Worm (Caenorhabditis elegans) whole organism, mixed stage, embryonic: Measurements from ENCODE around the gene sec-6.

Experiments used
- M03D4.4 ChIP-seq: sonication (generic microtip); optimal IDR thresholded peaks from 2 replicates; lab custom pipeline; 2017; ENCODE audit warnings: mild to moderate bottlenecking, missing genetic modification characterization, missing compliant biosample characterization
- bed-3 ChIP-seq: fragments of 200-800 bp; sonication (Bioruptor generic); optimal IDR thresholded peaks from 3 replicates; lab custom pipeline; 2018; ENCODE audit warnings: mild to moderate bottlenecking, missing genetic modification characterization, moderate library complexity, missing compliant biosample characterization
- blmp-1 ChIP-seq: fragments of 150-350 bp; optimal IDR thresholded peaks from 2 replicates; lab custom pipeline; 2014; ENCODE audit warnings: missing biosample characterization, missing genetic modification characterization
- ceh-43 ChIP-seq: fragments of 200-800 bp; sonication (Bioruptor generic); optimal IDR thresholded peaks from 2 replicates; lab custom pipeline; 2018; ENCODE audit warnings: mild to moderate bottlenecking, missing genetic modification characterization, moderate library complexity, missing compliant biosample characterization
- ceh-83 ChIP-seq: fragments of 200-800 bp; sonication (Bioruptor generic); optimal IDR thresholded peaks from 2 replicates; lab custom pipeline; 2018; ENCODE audit warnings: mild to moderate bottlenecking, missing genetic modification characterization, missing compliant biosample characterization
- ces-1 ChIP-seq: fragments of 150-350 bp; optimal IDR thresholded peaks from 2 replicates; lab custom pipeline; 2014; ENCODE audit warnings: missing biosample characterization, missing genetic modification reagents, missing genetic modification characterization
- cnd-1 ChIP-seq: fragments of 200-800 bp; sonication (Bioruptor generic); optimal IDR thresholded peaks from 2 replicates; lab custom pipeline; 2018; ENCODE audit warnings: mild to moderate bottlenecking, missing genetic modification characterization, missing compliant biosample characterization
- drap-1 ChIP-seq: fragments of 200-800 bp; sonication (Bioruptor generic); optimal IDR thresholded peaks from 3 replicates; lab custom pipeline; 2018; ENCODE audit warnings: mild to moderate bottlenecking, missing genetic modification characterization, missing compliant biosample characterization
- elt-1 ChIP-seq: sonication (generic microtip); optimal IDR thresholded peaks from 2 replicates; lab custom pipeline; 2017; ENCODE audit warnings: missing genetic modification characterization, mild to moderate bottlenecking, missing compliant biosample characterization, antibody characterized with exemption, moderate library complexity, borderline replicate concordance; ENCODE audit not compliant: insufficient read depth
- elt-3 ChIP-seq: fragments of 150-350 bp; optimal IDR thresholded peaks from 2 replicates; lab custom pipeline; 2014; ENCODE audit warnings: missing biosample characterization, missing genetic modification characterization
- flh-1 ChIP-seq: fragments of 200-800 bp; sonication (Bioruptor generic); optimal IDR thresholded peaks from 2 replicates; lab custom pipeline; 2018; ENCODE audit warnings: mild to moderate bottlenecking, missing genetic modification characterization, moderate library complexity, missing compliant biosample characterization
- ham-2 ChIP-seq: fragments of 200-800 bp; sonication (Bioruptor generic); optimal IDR thresholded peaks from 2 replicates; lab custom pipeline; 2018; ENCODE audit warnings: mild to moderate bottlenecking, missing genetic modification characterization, missing compliant biosample characterization
- hlh-1 ChIP-seq: fragments of 150-350 bp; optimal IDR thresholded peaks from 2 replicates; lab custom pipeline; 2014; ENCODE audit warnings: missing biosample characterization, missing genetic modification reagents, missing genetic modification characterization
- lin-13 ChIP-seq: fragments of 150-350 bp; optimal IDR thresholded peaks from 2 replicates; lab custom pipeline; 2014; ENCODE audit warnings: missing biosample characterization, missing genetic modification characterization
- lsy-2 ChIP-seq: fragments of 150-350 bp; optimal IDR thresholded peaks from 2 replicates; lab custom pipeline; 2014; ENCODE audit warnings: missing biosample characterization, missing genetic modification characterization
- mab-5 ChIP-seq: fragments of 150-350 bp; optimal IDR thresholded peaks from 2 replicates; lab custom pipeline; 2014; ENCODE audit warnings: missing biosample characterization, missing genetic modification characterization
- mep-1 ChIP-seq: fragments of 150-350 bp; optimal IDR thresholded peaks from 2 replicates; lab custom pipeline; 2017; ENCODE audit warnings: missing biosample characterization, missing genetic modification reagents, missing genetic modification characterization, inconsistent platforms
- mls-2 ChIP-seq: sonication (generic microtip); optimal IDR thresholded peaks from 2 replicates; lab custom pipeline; 2016; ENCODE audit warnings: mild to moderate bottlenecking, missing genetic modification characterization, moderate library complexity, missing compliant biosample characterization
- nhr-12 ChIP-seq: fragments of 150-350 bp; optimal IDR thresholded peaks from 2 replicates; lab custom pipeline; 2014; ENCODE audit warnings: missing biosample characterization, missing genetic modification characterization
- nhr-2 ChIP-seq: fragments of 150-350 bp; optimal IDR thresholded peaks from 2 replicates; lab custom pipeline; 2014; ENCODE audit warnings: missing biosample characterization, missing genetic modification characterization
- nhr-237 ChIP-seq: fragments of 150-350 bp; optimal IDR thresholded peaks from 2 replicates; lab custom pipeline; 2014; ENCODE audit warnings: missing biosample characterization, missing genetic modification characterization
- nhr-28 ChIP-seq: fragments of 150-350 bp; optimal IDR thresholded peaks from 2 replicates; lab custom pipeline; 2014; ENCODE audit warnings: missing biosample characterization, missing genetic modification characterization
- nhr-76 ChIP-seq: sonication (generic microtip); optimal IDR thresholded peaks from 2 replicates; lab custom pipeline; 2017; ENCODE audit warnings: missing biosample characterization, missing genetic modification characterization
- pha-4 ChIP-seq: fragments of 150-350 bp; optimal IDR thresholded peaks from 2 replicates; lab custom pipeline; 2018; ENCODE audit warnings: missing biosample characterization, missing genetic modification reagents, missing genetic modification characterization
- sem-2 ChIP-seq: fragments of 200-800 bp; sonication (Bioruptor generic); optimal IDR thresholded peaks from 2 replicates; lab custom pipeline; 2018; ENCODE audit warnings: mild to moderate bottlenecking, missing genetic modification characterization, missing compliant biosample characterization
- snpc-4 ChIP-seq: fragments of 150-350 bp; optimal IDR thresholded peaks from 2 replicates; lab custom pipeline; 2014; ENCODE audit warnings: missing biosample characterization, missing genetic modification characterization
- sptf-1 ChIP-seq: sonication (generic microtip); optimal IDR thresholded peaks from 2 replicates; lab custom pipeline; 2017; ENCODE audit warnings: mild to moderate bottlenecking, missing genetic modification characterization, moderate library complexity, missing compliant biosample characterization
- unc-120 ChIP-seq: sonication (generic microtip); optimal IDR thresholded peaks from 2 replicates; lab custom pipeline; 2017; ENCODE audit warnings: missing genetic modification characterization, missing compliant biosample characterization; ENCODE audit not compliant: poor library complexity, severe bottlenecking
- unc-39 ChIP-seq: fragments of 150-350 bp; optimal IDR thresholded peaks from 2 replicates; lab custom pipeline; 2014; ENCODE audit warnings: missing biosample characterization, missing genetic modification characterization
- unc-62 ChIP-seq: fragments of 150-350 bp; optimal IDR thresholded peaks from 2 replicates; lab custom pipeline; 2014; ENCODE audit warnings: missing biosample characterization, missing genetic modification reagents, missing genetic modification characterization
- zip-8 ChIP-seq: fragments of 150-350 bp; optimal IDR thresholded peaks from 2 replicates; lab custom pipeline; 2014; ENCODE audit warnings: missing biosample characterization, missing genetic modification characterization
- ztf-11 ChIP-seq: fragments of 150-350 bp; optimal IDR thresholded peaks from 2 replicates; lab custom pipeline; 2014; ENCODE audit warnings: missing biosample characterization, missing genetic modification characterization

sec-6 gene

DNA sequence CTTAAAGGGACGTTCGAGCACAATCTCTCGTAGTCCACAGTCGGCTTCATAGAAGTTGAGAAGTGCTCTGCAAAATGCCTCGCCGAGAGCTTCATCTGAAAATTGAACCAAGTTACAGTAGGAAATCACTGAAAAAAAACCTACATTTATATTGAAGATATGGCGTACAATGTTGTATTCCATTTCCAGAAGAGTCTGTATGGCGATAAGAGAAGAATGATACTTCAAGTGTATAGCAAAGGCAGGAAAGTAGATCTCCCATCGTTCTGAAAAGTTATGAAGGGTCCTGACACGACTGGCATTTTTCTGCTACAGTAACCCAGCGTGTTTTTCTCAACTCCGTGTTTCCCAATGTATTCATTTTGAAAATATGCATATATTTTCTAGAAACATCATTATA, 24.9 kb downstream of the sec-6 start:
- no peak for TF ChIP-seq nhr-237 (tag; lab: Kevin White, UChicago)
- TF ChIP-seq unc-120 = no peak
- TF ChIP-seq mls-2 = no peak
- TF ChIP-seq flh-1 (GFP tag; lab: Kevin White, UChicago) = no peak
- no peak for TF ChIP-seq nhr-76
- TF ChIP-seq lin-13 (tag; lab: Kevin White, UChicago) = no peak
- no peak for TF ChIP-seq ceh-83 (GFP tag; lab: Kevin White, UChicago)
- TF ChIP-seq zip-8 (tag; lab: Kevin White, UChicago) = no peak

DNA sequence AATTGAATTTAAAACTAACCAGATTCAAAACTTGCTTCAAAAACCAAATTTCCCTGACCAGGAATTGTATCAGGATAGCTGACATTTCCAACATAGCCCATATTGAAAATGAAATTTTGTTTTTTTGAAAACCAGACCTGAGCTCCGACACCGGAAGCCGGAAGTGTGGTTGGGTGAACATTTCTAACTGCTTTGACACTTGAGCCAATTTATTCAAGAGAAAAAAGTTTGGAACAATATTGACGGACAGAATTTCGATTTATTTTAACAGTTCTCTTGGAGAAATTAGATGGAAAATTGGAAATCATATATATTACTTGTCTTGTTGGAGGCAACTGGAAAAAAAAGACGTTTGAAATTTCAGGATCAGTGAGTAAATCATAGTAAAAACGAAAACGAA, 27.9 kb downstream of the sec-6 start, which contains the start of gene ccpp-6:
TSS of gene ccpp-6 (minus strand) at position 101 of the 400 bp plus-strand sequence.
- no peak for TF ChIP-seq zip-8 (tag; lab: Kevin White, UChicago)
- TF ChIP-seq sem-2 (GFP tag; lab: Kevin White, UChicago) = no peak
- no peak for TF ChIP-seq unc-39 (tag; lab: Kevin White, UChicago)
- TF ChIP-seq unc-120 = no peak
- TF ChIP-seq mep-1 (tag; lab: Kevin White, UChicago) = no peak

DNA sequence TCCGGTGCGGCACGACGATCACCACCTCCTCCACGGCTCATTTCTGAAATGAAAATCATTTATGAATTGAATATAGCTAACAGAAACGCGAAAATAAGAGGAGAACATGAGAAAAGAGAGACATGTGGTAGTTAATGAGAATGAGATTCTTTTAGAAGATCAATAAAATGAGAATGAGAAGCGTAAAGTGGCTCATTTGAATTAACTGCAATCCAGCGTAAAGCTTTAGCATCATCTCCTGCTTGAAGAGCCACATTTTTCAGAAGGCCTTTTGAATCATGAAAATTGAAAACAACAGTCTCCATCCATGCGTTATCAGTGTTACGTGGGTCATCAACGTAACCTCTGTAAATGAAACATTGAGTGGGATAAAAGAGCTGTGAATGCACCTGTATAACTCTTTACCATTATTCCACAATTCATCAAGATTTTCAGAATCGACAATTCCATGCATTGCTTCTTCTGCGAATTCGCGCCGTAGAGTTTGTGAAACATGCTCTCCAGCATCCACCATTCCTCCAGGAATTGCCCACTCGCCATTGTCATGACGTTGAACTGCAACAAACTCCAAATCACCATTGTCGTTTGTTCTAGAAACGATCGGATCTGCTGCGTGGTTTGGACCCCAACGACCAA, 29.6 kb downstream of the sec-6 start, which contains the start of gene rsp-4:
TSS of gene rsp-4 (minus strand) at position 51 of the 636 bp plus-strand sequence.
- TF ChIP-seq ceh-43 (GFP tag; lab: Kevin White, UChicago) (no peak), ztf-11 (no peak), mab-5 (tag; lab: Kevin White, UChicago) (no peak), blmp-1 (tag; lab: Kevin White, UChicago) (no peak), mep-1 (tag; lab: Kevin White, UChicago) (no peak), unc-120 (no peak), nhr-76 (no peak), pha-4 (tag; lab: Kevin White, UChicago) (no peak), drap-1 (GFP tag; lab: Kevin White, UChicago) (no peak), nhr-28 (tag; lab: Kevin White, UChicago) (no peak), nhr-2 (tag; lab: Kevin White, UChicago) (no peak), sptf-1 (no peak), ces-1 (no peak), ham-2 (no peak), hlh-1 (no peak), snpc-4 (no peak), cnd-1 (tag; lab: Kevin White, UChicago) (no peak), unc-39 (tag; lab: Kevin White, UChicago) (no peak), elt-3 (no peak)

DNA sequence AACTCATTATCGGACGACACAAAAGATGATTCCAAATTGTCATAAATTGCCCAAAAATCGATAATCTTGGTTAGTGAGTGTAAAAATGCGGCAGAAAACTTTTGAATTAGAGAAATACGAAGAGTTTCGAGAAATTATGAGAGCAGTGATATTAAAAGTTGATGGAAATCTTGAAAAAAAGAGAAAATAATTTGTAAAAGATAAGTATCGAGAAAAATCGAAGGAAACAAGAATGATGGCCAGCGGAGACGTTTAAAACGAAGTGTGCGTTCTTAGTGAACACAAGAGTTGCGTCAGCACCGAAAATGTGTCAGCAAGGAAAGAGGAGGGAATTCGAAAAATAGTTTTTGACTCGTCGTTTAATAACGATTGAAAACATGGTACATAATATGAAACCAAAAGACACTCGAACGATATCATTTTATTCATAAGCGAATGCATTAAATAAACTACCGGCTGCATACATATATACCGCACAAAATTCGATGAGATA, 30.5 kb downstream of the sec-6 start, which contains the start of gene ndx-6:
TSS of gene ndx-6 (minus strand) at position 51 of the 493 bp plus-strand sequence.
- peak; percentile 71 for TF ChIP-seq sptf-1
- TF ChIP-seq nhr-237 (tag; lab: Kevin White, UChicago) = peak; percentile 74
- peak; percentile 50 for TF ChIP-seq unc-120
- TF ChIP-seq nhr-12 (tag; lab: Kevin White, UChicago) = no peak
- peak; percentile 25 for TF ChIP-seq drap-1 (GFP tag; lab: Kevin White, UChicago)
- TF ChIP-seq pha-4 (tag; lab: Kevin White, UChicago) = peak; percentile 82
- peak; percentile 75 for TF ChIP-seq lin-13 (tag; lab: Kevin White, UChicago)
- TF ChIP-seq unc-62 (GFP tag; lab: Kevin White, UChicago) = peak; percentile 7
- TF ChIP-seq mab-5 (tag; lab: Kevin White, UChicago) = no peak
- no peak for TF ChIP-seq elt-1 (tag; lab: Kevin White, UChicago)
- peak; percentile 34 for TF ChIP-seq ces-1
- peak; percentile 61 for TF ChIP-seq mls-2
- peak; percentile 46 for TF ChIP-seq M03D4.4 (tag; lab: Kevin White, UChicago)
- TF ChIP-seq ham-2 = no peak
- peak; percentile 2 for TF ChIP-seq ceh-83 (GFP tag; lab: Kevin White, UChicago)
- peak; percentile 19 for TF ChIP-seq zip-8 (tag; lab: Kevin White, UChicago)
- peak; percentile 78 for TF ChIP-seq lsy-2 (tag; lab: Kevin White, UChicago)
- TF ChIP-seq mep-1 (tag; lab: Kevin White, UChicago) = peak; percentile 92
- TF ChIP-seq hlh-1 = peak; percentile 25
- no peak for TF ChIP-seq unc-39 (tag; lab: Kevin White, UChicago)
- no peak for TF ChIP-seq elt-3

DNA sequence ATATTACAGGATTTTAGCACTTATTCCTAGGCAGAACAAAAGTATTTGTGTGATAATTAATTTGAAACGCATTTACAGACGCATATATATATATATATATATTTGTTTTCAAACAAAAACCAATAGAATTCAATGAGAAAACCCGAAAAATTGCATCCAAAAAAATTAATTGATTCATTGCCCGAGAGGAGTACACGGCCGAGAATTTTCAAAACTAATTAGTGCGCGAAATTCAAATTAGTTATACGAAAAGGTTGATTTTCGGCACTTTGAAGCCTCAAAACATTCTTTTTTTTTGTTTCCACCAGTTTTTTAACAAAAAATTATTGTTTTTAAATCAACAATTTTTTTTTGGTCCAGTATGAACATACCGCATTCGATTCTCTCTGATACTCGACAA, 32.1 kb downstream of the sec-6 start:
- no peak for TF ChIP-seq drap-1 (GFP tag; lab: Kevin White, UChicago)
- no peak for TF ChIP-seq ces-1
- no peak for TF ChIP-seq ham-2
- no peak for TF ChIP-seq bed-3
- no peak for TF ChIP-seq lin-13 (tag; lab: Kevin White, UChicago)
- no peak for TF ChIP-seq unc-62 (GFP tag; lab: Kevin White, UChicago)
- no peak for TF ChIP-seq flh-1 (GFP tag; lab: Kevin White, UChicago)
- TF ChIP-seq ztf-11 = no peak
- TF ChIP-seq zip-8 (tag; lab: Kevin White, UChicago) = no peak
- no peak for TF ChIP-seq sptf-1
- TF ChIP-seq ceh-83 (GFP tag; lab: Kevin White, UChicago) = no peak
- TF ChIP-seq unc-120 = no peak
- TF ChIP-seq nhr-76 = no peak
- TF ChIP-seq pha-4 (tag; lab: Kevin White, UChicago) = no peak
- TF ChIP-seq mab-5 (tag; lab: Kevin White, UChicago) = no peak
- TF ChIP-seq ceh-43 (GFP tag; lab: Kevin White, UChicago) = no peak
- no peak for TF ChIP-seq snpc-4
